Fruit fly (Drosophila melanogaster) whole organism, pupa: ENCODE results near the gene Rbp6.

ENCODE experiments used
- CG10348 ChIP-seq: fragments of 200-800 bp; sonication (Bioruptor generic); IDR thresholded peaks from 2 replicates; pipeline ENCODE4 v1.3.6; 2022; ENCODE audit warnings: missing biosample characterization, missing genetic modification characterization
- CG12605 ChIP-seq: fragments of 200-800 bp; sonication (Bioruptor generic); IDR thresholded peaks from 2 replicates; pipeline ENCODE4 v1.3.6; 2022; ENCODE audit warnings: missing biosample characterization, missing genetic modification characterization
- CG13204 ChIP-seq: fragments of 200-800 bp; sonication (Bioruptor generic); optimal IDR thresholded peaks from 2 replicates; lab custom pipeline; 2018; ENCODE audit warnings: missing biosample characterization, mild to moderate bottlenecking, missing genetic modification characterization, moderate library complexity
- CG14655 ChIP-seq: fragments of 200-800 bp; sonication (Bioruptor generic); optimal IDR thresholded peaks from 3 replicates; lab custom pipeline; 2017; ENCODE audit warnings: mild to moderate bottlenecking, missing biosample characterization, missing genetic modification reagents, missing genetic modification characterization
- CG15710 ChIP-seq: fragments of 200-800 bp; sonication (Bioruptor generic); optimal IDR thresholded peaks from 2 replicates; lab custom pipeline; 2018; ENCODE audit warnings: missing biosample characterization, mild to moderate bottlenecking, missing genetic modification characterization, moderate library complexity
- CG8301 ChIP-seq: fragments of 200-800 bp; sonication (Bioruptor generic); optimal IDR thresholded peaks from 2 replicates; lab custom pipeline; 2018; ENCODE audit warnings: missing biosample characterization, mild to moderate bottlenecking, missing genetic modification characterization
- EcR ChIP-seq: fragments of 200-800 bp; sonication (Bioruptor generic); optimal IDR thresholded peaks from 3 replicates; lab custom pipeline; 2019; ENCODE audit warnings: missing biosample characterization, missing genetic modification characterization, mild to moderate bottlenecking, moderate library complexity, missing genetic modification reagents
- Snoo ChIP-seq: fragments of 200-800 bp; sonication (Bioruptor generic); optimal IDR thresholded peaks from 3 replicates; lab custom pipeline; 2017; ENCODE audit warnings: missing biosample characterization, mild to moderate bottlenecking, missing genetic modification characterization, inconsistent platforms
- fd96Ca ChIP-seq: fragments of 200-800 bp; sonication (Bioruptor generic); IDR thresholded peaks from 3 replicates; pipeline ENCODE4 v1.3.6; 2022; ENCODE audit warnings: missing biosample characterization, missing genetic modification characterization
- rn ChIP-seq: fragments of 200-800 bp; sonication (Bioruptor generic); IDR thresholded peaks from 2 replicates; pipeline ENCODE4 v1.3.6; 2022; ENCODE audit warnings: missing biosample characterization, missing genetic modification characterization

- TF ChIP-seq Snoo (tag; lab: Kevin White, UChicago) = no peak
- TF ChIP-seq fd96Ca = no peak
- TF ChIP-seq CG12605 (GFP tag; lab: Robert Waterston, UW) = no peak
- TF ChIP-seq CG13204 (GFP tag; lab: Kevin White, UChicago) = no peak
- TF ChIP-seq CG15710 (tag; lab: Kevin White, UChicago) = no peak
- no peak for TF ChIP-seq EcR
- no peak for TF ChIP-seq CG8301 (tag; lab: Kevin White, UChicago)
- TF ChIP-seq rn (GFP tag; lab: Robert Waterston, UW) = no peak
- no peak for TF ChIP-seq CG14655 (GFP tag; lab: Kevin White, UChicago)
- no peak for TF ChIP-seq CG10348 (GFP tag; lab: Robert Waterston, UW)
Observed at dm6 chr3L:17113219-17113618, 124.8 kb downstream of the Rbp6 start.
